Fruit fly (Drosophila melanogaster) whole organism, embryonic: ENCODE data around the gene CG12768.
A peak's percentile ranks its signal among the peaks of the same experiment; 100 is the strongest.

Experiments
- Atf-2 ChIP-seq: fragments of 200-800 bp; sonication (Bioruptor generic); optimal IDR thresholded peaks from 2 replicates; lab custom pipeline; 2016; ENCODE audit warnings: missing biosample characterization, missing genetic modification characterization
- Bdp1 ChIP-seq: fragments of 200-800 bp; sonication (Bioruptor generic); optimal IDR thresholded peaks from 3 replicates; lab custom pipeline; 2016; ENCODE audit warnings: missing biosample characterization, missing genetic modification characterization
- Bgb ChIP-seq: fragments of 200-800 bp; sonication (Bioruptor generic); IDR thresholded peaks from 2 replicates; pipeline ENCODE4 v1.3.6; 2022; ENCODE audit warnings: missing biosample characterization, missing genetic modification characterization; ENCODE audit not compliant: partially characterized antibody
- Bteb2 ChIP-seq: fragments of 200-800 bp; sonication (Bioruptor generic); optimal IDR thresholded peaks from 2 replicates; lab custom pipeline; 2016; ENCODE audit warnings: missing biosample characterization, missing genetic modification characterization
- CG10147 ChIP-seq: fragments of 200-800 bp; sonication (Bioruptor generic); optimal IDR thresholded peaks from 2 replicates; lab custom pipeline; 2019; ENCODE audit warnings: missing biosample characterization, mild to moderate bottlenecking, missing genetic modification characterization, moderate library complexity
- CG10274 ChIP-seq: fragments of 200-800 bp; sonication (Bioruptor generic); optimal IDR thresholded peaks from 3 replicates; lab custom pipeline; 2017; ENCODE audit warnings: missing biosample characterization, mild to moderate bottlenecking, missing genetic modification characterization
- CG11696 ChIP-seq: fragments of 200-800 bp; sonication (Bioruptor generic); IDR thresholded peaks from 2 replicates; pipeline ENCODE4 v1.3.6; 2022; ENCODE audit warnings: missing biosample characterization, missing genetic modification characterization
- CG13296 ChIP-seq: fragments of 200-800 bp; sonication (Bioruptor generic); optimal IDR thresholded peaks from 3 replicates; lab custom pipeline; 2018; ENCODE audit warnings: missing biosample characterization, mild to moderate bottlenecking, missing genetic modification characterization
- CG17829 ChIP-seq: fragments of 200-800 bp; optimal IDR thresholded peaks from 2 replicates; lab custom pipeline; 2019; ENCODE audit warnings: missing biosample characterization, mild to moderate bottlenecking, missing genetic modification characterization, moderate library complexity
- CG17912 ChIP-seq: fragments of 200-800 bp; sonication (Bioruptor generic); optimal IDR thresholded peaks from 2 replicates; lab custom pipeline; 2018; ENCODE audit warnings: missing biosample characterization, mild to moderate bottlenecking, missing genetic modification characterization
- CG2199 ChIP-seq: fragments of 200-800 bp; sonication (Bioruptor generic); IDR thresholded peaks from 3 replicates; pipeline ENCODE4 v1.3.6; 2022; ENCODE audit warnings: missing biosample characterization, missing genetic modification characterization
- CG3407 ChIP-seq: fragments of 200-800 bp; sonication (Bioruptor generic); optimal IDR thresholded peaks from 2 replicates; lab custom pipeline; 2018; ENCODE audit warnings: missing biosample characterization, mild to moderate bottlenecking, missing genetic modification characterization
- CG34224 ChIP-seq: fragments of 200-800 bp; sonication (Bioruptor generic); IDR thresholded peaks from 3 replicates; pipeline ENCODE4 v1.3.6; 2022; ENCODE audit warnings: missing biosample characterization, missing genetic modification characterization; ENCODE audit not compliant: partially characterized antibody
- CG3995 ChIP-seq: fragments of 200-800 bp; sonication (Bioruptor generic); optimal IDR thresholded peaks from 3 replicates; lab custom pipeline; 2016; ENCODE audit warnings: missing biosample characterization, missing genetic modification characterization
- CG5953 ChIP-seq: fragments of 200-800 bp; sonication (Bioruptor generic); IDR thresholded peaks from 2 replicates; pipeline ENCODE4 v1.3.6; 2022; ENCODE audit warnings: missing biosample characterization, missing genetic modification characterization
- CG7271 ChIP-seq: fragments of 200-800 bp; sonication (Bioruptor generic); optimal IDR thresholded peaks from 2 replicates; lab custom pipeline; 2018; ENCODE audit warnings: missing biosample characterization, mild to moderate bottlenecking, missing genetic modification characterization, moderate library complexity
- CG7987 ChIP-seq: fragments of 200-800 bp; sonication (Bioruptor generic); optimal IDR thresholded peaks from 2 replicates; lab custom pipeline; 2018; ENCODE audit warnings: missing biosample characterization, mild to moderate bottlenecking, missing genetic modification characterization, moderate library complexity
- CG8388 ChIP-seq: fragments of 200-800 bp; sonication (Bioruptor generic); optimal IDR thresholded peaks from 2 replicates; lab custom pipeline; 2019; ENCODE audit warnings: missing biosample characterization, mild to moderate bottlenecking, missing genetic modification characterization, moderate library complexity
- CG9817 ChIP-seq: fragments of 200-800 bp; sonication (Bioruptor generic); optimal IDR thresholded peaks from 2 replicates; lab custom pipeline; 2018; ENCODE audit warnings: missing biosample characterization, mild to moderate bottlenecking, missing genetic modification characterization, moderate library complexity
- Gug ChIP-seq: fragments of 200-800 bp; sonication (Bioruptor generic); IDR thresholded peaks from 4 replicates; pipeline ENCODE4 v1.3.6; 2022; ENCODE audit warnings: missing biosample characterization, missing genetic modification characterization
- HLH3B ChIP-seq: fragments of 200-800 bp; sonication (Bioruptor generic); IDR thresholded peaks from 2 replicates; pipeline ENCODE4 v1.3.6; 2022; ENCODE audit warnings: missing biosample characterization, missing genetic modification characterization
- HLH4C ChIP-seq: fragments of 200-800 bp; sonication (Bioruptor generic); IDR thresholded peaks from 3 replicates; pipeline ENCODE4 v1.3.6; 2022; ENCODE audit warnings: missing biosample characterization, missing genetic modification characterization; ENCODE audit not compliant: partially characterized antibody
- Hr3 ChIP-seq: fragments of 200-800 bp; sonication (Bioruptor generic); optimal IDR thresholded peaks from 3 replicates; lab custom pipeline; 2016; ENCODE audit warnings: missing biosample characterization, missing genetic modification characterization
- Lhr ChIP-seq: fragments of 200-800 bp; sonication (Bioruptor generic); optimal IDR thresholded peaks from 3 replicates; lab custom pipeline; 2017; ENCODE audit warnings: mild to moderate bottlenecking, missing biosample characterization, missing genetic modification reagents, missing genetic modification characterization
- Mad ChIP-seq: fragments of 200-800 bp; sonication (Bioruptor generic); optimal IDR thresholded peaks from 2 replicates; lab custom pipeline; 2016; ENCODE audit warnings: missing biosample characterization, missing genetic modification characterization
- Med ChIP-seq: fragments of 200-800 bp; sonication (Bioruptor generic); peaks from one replicate; lab custom pipeline; 2016; ENCODE audit warnings: missing biosample characterization, missing genetic modification characterization, mild to moderate bottlenecking, inconsistent platforms, moderate library complexity
- Meics ChIP-seq: fragments of 200-800 bp; sonication (Bioruptor generic); optimal IDR thresholded peaks from 2 replicates; lab custom pipeline; 2017; ENCODE audit warnings: missing biosample characterization, mild to moderate bottlenecking, missing genetic modification characterization
- Nf-YA ChIP-seq: fragments of 200-800 bp; sonication (Bioruptor generic); IDR thresholded peaks from 2 replicates; pipeline ENCODE4 v1.3.6; 2022; ENCODE audit warnings: missing biosample characterization, missing genetic modification characterization
- Sox100B ChIP-seq: fragments of 200-800 bp; sonication (Bioruptor generic); optimal IDR thresholded peaks from 3 replicates; lab custom pipeline; 2018; ENCODE audit warnings: missing biosample characterization, mild to moderate bottlenecking, missing genetic modification characterization
- aop ChIP-seq: fragments of 200-800 bp; sonication (Bioruptor generic); IDR thresholded peaks from 2 replicates; pipeline ENCODE4 v1.3.6; 2022; ENCODE audit warnings: missing biosample characterization, missing genetic modification characterization
- ase ChIP-seq: fragments of 200-800 bp; sonication (Bioruptor generic); IDR thresholded peaks from 3 replicates; pipeline ENCODE4 v1.3.6; 2022; ENCODE audit warnings: missing biosample characterization, missing genetic modification characterization
- bowl ChIP-seq: fragments of 200-800 bp; sonication (Bioruptor generic); IDR thresholded peaks from 2 replicates; pipeline ENCODE4 v1.3.6; 2022; ENCODE audit warnings: missing biosample characterization, missing genetic modification characterization
- cad ChIP-seq: fragments of >200 bp; optimal IDR thresholded peaks from 2 replicates; lab custom pipeline; 2017; ENCODE audit warnings: missing biosample characterization, missing genetic modification characterization
- chinmo ChIP-seq: fragments of 200-800 bp; sonication (Bioruptor generic); IDR thresholded peaks from 4 replicates; pipeline ENCODE4 v1.3.6; 2022; ENCODE audit warnings: missing biosample characterization, missing genetic modification characterization; ENCODE audit not compliant: partially characterized antibody
- dan ChIP-seq: fragments of 200-800 bp; sonication (Bioruptor generic); IDR thresholded peaks from 2 replicates; pipeline ENCODE4 v1.3.6; 2022; ENCODE audit warnings: missing biosample characterization, missing genetic modification characterization
- dmrt11E ChIP-seq: fragments of 200-800 bp; sonication (Bioruptor generic); optimal IDR thresholded peaks from 3 replicates; lab custom pipeline; 2018; ENCODE audit warnings: missing biosample characterization, mild to moderate bottlenecking, missing genetic modification characterization, moderate library complexity
- dmrt99B ChIP-seq: fragments of 200-800 bp; sonication (Bioruptor generic); optimal IDR thresholded peaks from 2 replicates; lab custom pipeline; 2018; ENCODE audit warnings: missing biosample characterization, mild to moderate bottlenecking, missing genetic modification characterization, moderate library complexity
- dysf ChIP-seq: fragments of 200-800 bp; sonication (Bioruptor generic); IDR thresholded peaks from 3 replicates; pipeline ENCODE4 v1.3.6; 2022; ENCODE audit warnings: missing biosample characterization, missing genetic modification characterization
- eve ChIP-seq, 2 experiments: fragments of >200 bp; optimal IDR thresholded peaks; 2 replicates each; lab custom pipeline; 2017; ENCODE audit warnings: missing biosample characterization in 2 of 2, missing genetic modification characterization in 2 of 2
- fru ChIP-seq: fragments of >200 bp; optimal IDR thresholded peaks from 2 replicates; lab custom pipeline; 2017
- ftz-f1 ChIP-seq: fragments of 200-800 bp; sonication (Bioruptor generic); optimal IDR thresholded peaks from 2 replicates; lab custom pipeline; 2016; ENCODE audit warnings: missing biosample characterization, missing genetic modification characterization
- hth ChIP-seq: fragments of >200 bp; optimal IDR thresholded peaks from 2 replicates; lab custom pipeline; 2017; ENCODE audit warnings: inconsistent platforms
- jigr1 ChIP-seq: fragments of 200-800 bp; sonication (Bioruptor generic); IDR thresholded peaks from 3 replicates; pipeline ENCODE4 v1.3.6; 2022; ENCODE audit warnings: missing biosample characterization, missing genetic modification characterization
- jumu ChIP-seq: fragments of 200-800 bp; sonication (Bioruptor generic); optimal IDR thresholded peaks from 3 replicates; lab custom pipeline; 2016; ENCODE audit warnings: missing biosample characterization, missing genetic modification characterization
- nmo ChIP-seq: fragments of 200-800 bp; sonication (Bioruptor generic); optimal IDR thresholded peaks from 2 replicates; lab custom pipeline; 2018; ENCODE audit warnings: missing biosample characterization, mild to moderate bottlenecking, missing genetic modification characterization, moderate library complexity
- sc ChIP-seq, 3 experiments: fragments of >200 bp in 2 of 3; fragments of 200-800 bp in 1 of 3; sonication (Bioruptor generic) in 1 of 3; optimal IDR thresholded peaks; 2 replicates in 2 of 3; 3 replicates in 1 of 3; lab custom pipeline; 2017; ENCODE audit warnings: mild to moderate bottlenecking in 1 of 3, missing biosample characterization in 1 of 3, missing genetic modification characterization in 1 of 3, missing genetic modification reagents in 1 of 3
- tin ChIP-seq: fragments of 200-800 bp; sonication (Bioruptor generic); optimal IDR thresholded peaks from 3 replicates; lab custom pipeline; 2016; ENCODE audit warnings: missing biosample characterization, missing genetic modification characterization
- toy ChIP-seq: fragments of 200-800 bp; sonication (Bioruptor generic); IDR thresholded peaks from 2 replicates; pipeline ENCODE4 v1.3.6; 2022; ENCODE audit warnings: missing biosample characterization, missing genetic modification characterization
- zen2 ChIP-seq: fragments of 200-800 bp; sonication (Bioruptor generic); IDR thresholded peaks from 3 replicates; pipeline ENCODE4 v1.3.6; 2022; ENCODE audit warnings: missing biosample characterization, missing genetic modification characterization; ENCODE audit not compliant: partially characterized antibody

The CG12768 gene

dm6 chr3L:22871030-22871844 lies 39.1 kb upstream of the CG12768 start (continued):
- TF ChIP-seq sc (optimal IDR thresholded peaks at IDR 0.05; lab: Kevin White, UChicago) (no peak), sc (GFP tag; optimal IDR thresholded peaks at IDR 0.05; lab: Kevin White, UChicago) (no peak), HLH3B (GFP tag; lab: Robert Waterston, UW) (0 out of 2 replicates have a peak, but pooled peaks have one; percentile 28), Hr3 (GFP tag; lab: Kevin White, UChicago) (no peak), CG9817 (peak; percentile 4), Bgb (peak; percentile 65), Med (GFP tag; lab: Kevin White, UChicago) (peak; percentile 92), CG11696 (GFP tag; lab: Robert Waterston, UW) (no peak), CG3995 (GFP tag; lab: Kevin White, UChicago) (peak; percentile 68), jigr1 (no peak), Atf-2 (GFP tag; lab: Kevin White, UChicago) (no peak), CG3407 (GFP tag; lab: Kevin White, UChicago) (no peak), CG7987 (GFP tag; lab: Kevin White, UChicago) (no peak), Bteb2 (GFP tag; lab: Kevin White, UChicago) (no peak), CG10147 (GFP tag; lab: Kevin White, UChicago) (peak; percentile 24), CG2199 (no peak), Mad (GFP tag; lab: Kevin White, UChicago) (no peak), hth (lab: Kevin White, UChicago) (no peak), Sox100B (GFP tag; lab: Kevin White, UChicago) (no peak), CG17829 (no peak), toy (GFP tag; lab: Robert Waterston, UW) (no peak), tin (GFP tag; lab: Kevin White, UChicago) (no peak), CG7271 (no peak), zen2 (peak; percentile 43; the same call in 2 of the 3 replicates), HLH4C (GFP tag; lab: Robert Waterston, UW) (peak; percentile 67; the same call in 2 of the 3 replicates), fru (lab: Kevin White, UChicago) (no peak), Bdp1 (GFP tag; lab: Kevin White, UChicago) (no peak), CG13296 (GFP tag; lab: Kevin White, UChicago) (no peak), jumu (GFP tag; lab: Kevin White, UChicago) (no peak), dysf (peak; percentile 54; the same call in 2 of the 3 replicates), eve (GFP tag; optimal IDR thresholded peaks at IDR 0.05; lab: Kevin White, UChicago) (no peak), Gug (GFP tag; lab: Robert Waterston, UW) (no peak), ase (GFP tag; lab: Robert Waterston, UW) (0 out of 3 replicates have a peak, but pooled peaks have one; percentile 15), cad (GFP tag; lab: Kevin White, UChicago) (no peak), dmrt99B (tag; lab: Kevin White, UChicago) (no peak), chinmo (GFP tag; lab: Robert Waterston, UW) (no peak), CG10274 (GFP tag; lab: Kevin White, UChicago) (no peak), dan (no peak), Meics (GFP tag; lab: Kevin White, UChicago) (peak; percentile 39), CG5953 (GFP tag; lab: Robert Waterston, UW) (no peak), ftz-f1 (GFP tag; lab: Kevin White, UChicago) (no peak), Lhr (GFP tag; lab: Kevin White, UChicago) (no peak), CG34224 (GFP tag; lab: Robert Waterston, UW) (peak; percentile 9; the same call in 2 of the 3 replicates), dmrt11E (tag; lab: Kevin White, UChicago) (no peak), nmo (GFP tag; lab: Kevin White, UChicago) (no peak), bowl (GFP tag; lab: Robert Waterston, UW) (no peak), CG8388 (GFP tag; lab: Kevin White, UChicago) (no peak), aop (GFP tag; lab: Robert Waterston, UW) (no peak), CG17912 (no peak), Nf-YA (GFP tag; lab: Robert Waterston, UW) (no peak)
